Fruit fly (Drosophila melanogaster) whole organism, embryonic: ENCODE results near the gene bmm.
A peak's percentile ranks its signal among the peaks of the same experiment; 100 is the strongest.

Experiments used
- Atf-2 ChIP-seq: fragments of 200-800 bp; sonication (Bioruptor generic); optimal IDR thresholded peaks from 2 replicates; lab custom pipeline; 2016; ENCODE audit warnings: missing biosample characterization, missing genetic modification characterization
- Bdp1 ChIP-seq: fragments of 200-800 bp; sonication (Bioruptor generic); optimal IDR thresholded peaks from 3 replicates; lab custom pipeline; 2016; ENCODE audit warnings: missing biosample characterization, missing genetic modification characterization
- CG12236 ChIP-seq: fragments of 200-800 bp; sonication (Bioruptor generic); optimal IDR thresholded peaks from 2 replicates; lab custom pipeline; 2016; ENCODE audit warnings: missing biosample characterization, missing genetic modification characterization
- CG12769 ChIP-seq: fragments of 200-800 bp; sonication (Bioruptor generic); optimal IDR thresholded peaks from 2 replicates; lab custom pipeline; 2019; ENCODE audit warnings: missing biosample characterization, mild to moderate bottlenecking, missing genetic modification characterization, moderate library complexity
- CG13123 ChIP-seq: fragments of 200-800 bp; sonication (Bioruptor generic); optimal IDR thresholded peaks from 2 replicates; lab custom pipeline; 2016; ENCODE audit warnings: missing biosample characterization, missing genetic modification characterization
- CG14667 ChIP-seq: fragments of 200-800 bp; sonication (Bioruptor generic); IDR thresholded peaks from 2 replicates; pipeline ENCODE4 v1.3.6; 2022; ENCODE audit warnings: missing biosample characterization, missing genetic modification characterization
- CG17359 ChIP-seq: fragments of 200-800 bp; sonication (Bioruptor generic); optimal IDR thresholded peaks from 3 replicates; lab custom pipeline; 2018; ENCODE audit warnings: missing biosample characterization, mild to moderate bottlenecking, missing genetic modification characterization, moderate library complexity
- CG31388 ChIP-seq: fragments of 200-800 bp; sonication (Bioruptor generic); optimal IDR thresholded peaks from 2 replicates; lab custom pipeline; 2016; ENCODE audit warnings: missing biosample characterization, missing genetic modification characterization
- CG32532 ChIP-seq: fragments of 200-800 bp; sonication (Bioruptor generic); IDR thresholded peaks from 2 replicates; pipeline ENCODE4 v1.3.6; 2022; ENCODE audit warnings: missing biosample characterization, missing genetic modification characterization
- CG3281 ChIP-seq: fragments of 200-800 bp; sonication (Bioruptor generic); optimal IDR thresholded peaks from 3 replicates; lab custom pipeline; 2017; ENCODE audit warnings: missing biosample characterization, mild to moderate bottlenecking, missing genetic modification characterization
- CG34376 ChIP-seq: fragments of 200-800 bp; sonication (Bioruptor generic); optimal IDR thresholded peaks from 2 replicates; lab custom pipeline; 2018; ENCODE audit warnings: missing biosample characterization, mild to moderate bottlenecking, missing genetic modification characterization
- CG3726 ChIP-seq: fragments of 200-800 bp; sonication (Bioruptor generic); IDR thresholded peaks from 3 replicates; pipeline ENCODE4, ENCODE4 v1.3.6; 2022; ENCODE audit warnings: missing biosample characterization, missing genetic modification characterization
- CG5953 ChIP-seq: fragments of 200-800 bp; sonication (Bioruptor generic); IDR thresholded peaks from 2 replicates; pipeline ENCODE4 v1.3.6; 2022; ENCODE audit warnings: missing biosample characterization, missing genetic modification characterization
- CG7839 ChIP-seq: fragments of 200-800 bp; sonication (Bioruptor generic); optimal IDR thresholded peaks from 3 replicates; lab custom pipeline; 2018; ENCODE audit warnings: missing biosample characterization, mild to moderate bottlenecking, missing genetic modification characterization, moderate library complexity
- CG9215 ChIP-seq: fragments of 200-800 bp; sonication (Bioruptor generic); IDR thresholded peaks from 2 replicates; pipeline ENCODE4 v1.3.6; 2022; ENCODE audit warnings: missing biosample characterization, missing genetic modification characterization
- CG9609 ChIP-seq: fragments of 200-800 bp; sonication (Bioruptor generic); optimal IDR thresholded peaks from 3 replicates; lab custom pipeline; 2016; ENCODE audit warnings: missing biosample characterization, missing genetic modification characterization
- CG9727 ChIP-seq: fragments of 200-800 bp; sonication (Bioruptor generic); optimal IDR thresholded peaks from 3 replicates; lab custom pipeline; 2017; ENCODE audit warnings: missing biosample characterization, mild to moderate bottlenecking, missing genetic modification characterization
- CG9817 ChIP-seq: fragments of 200-800 bp; sonication (Bioruptor generic); optimal IDR thresholded peaks from 2 replicates; lab custom pipeline; 2018; ENCODE audit warnings: missing biosample characterization, mild to moderate bottlenecking, missing genetic modification characterization, moderate library complexity
- Dfd ChIP-seq, 2 experiments: fragments of >200 bp; optimal IDR thresholded peaks; 2 replicates each; lab custom pipeline; 2017; ENCODE audit warnings: missing biosample characterization in 2 of 2, missing genetic modification characterization in 2 of 2
- Gug ChIP-seq: fragments of 200-800 bp; sonication (Bioruptor generic); IDR thresholded peaks from 4 replicates; pipeline ENCODE4 v1.3.6; 2022; ENCODE audit warnings: missing biosample characterization, missing genetic modification characterization
- Hmx ChIP-seq: fragments of 200-800 bp; sonication (Bioruptor generic); optimal IDR thresholded peaks from 2 replicates; lab custom pipeline; 2016; ENCODE audit warnings: missing biosample characterization, missing genetic modification characterization
- Lpt ChIP-seq: fragments of >200 bp; optimal IDR thresholded peaks from 2 replicates; lab custom pipeline; 2018; ENCODE audit warnings: missing biosample characterization, missing genetic modification characterization
- Med ChIP-seq: fragments of 200-800 bp; sonication (Bioruptor generic); peaks from one replicate; lab custom pipeline; 2016; ENCODE audit warnings: missing biosample characterization, missing genetic modification characterization, mild to moderate bottlenecking, inconsistent platforms, moderate library complexity
- Nf-YB ChIP-seq: fragments of 200-800 bp; sonication (Bioruptor generic); optimal IDR thresholded peaks from 3 replicates; lab custom pipeline; 2019; ENCODE audit warnings: missing biosample characterization, mild to moderate bottlenecking, missing genetic modification characterization, moderate library complexity
- Opbp ChIP-seq: fragments of 200-800 bp; sonication (Bioruptor generic); IDR thresholded peaks from 3 replicates; pipeline ENCODE4 v1.3.6; 2022; ENCODE audit warnings: missing biosample characterization, missing genetic modification characterization; ENCODE audit not compliant: partially characterized antibody
- Ssrp ChIP-seq: fragments of 200-800 bp; sonication (Bioruptor generic); optimal IDR thresholded peaks from 2 replicates; lab custom pipeline; 2018; ENCODE audit warnings: missing biosample characterization, mild to moderate bottlenecking, missing genetic modification characterization, moderate library complexity
- Xbp1 ChIP-seq: fragments of 200-800 bp; sonication (Bioruptor generic); optimal IDR thresholded peaks from 3 replicates; lab custom pipeline; 2016; ENCODE audit warnings: missing biosample characterization, mild to moderate bottlenecking, missing genetic modification characterization
- bsh ChIP-seq, 2 experiments: fragments of 200-800 bp; sonication (Bioruptor generic); optimal IDR thresholded peaks; 2 replicates each; lab custom pipeline; 2017 to 2018; ENCODE audit warnings: mild to moderate bottlenecking in 2 of 2, missing biosample characterization in 2 of 2, missing genetic modification characterization in 2 of 2, moderate library complexity in 1 of 2
- exex ChIP-seq: fragments of 200-800 bp; sonication (Bioruptor generic); optimal IDR thresholded peaks from 4 replicates; lab custom pipeline; 2018; ENCODE audit warnings: missing biosample characterization, mild to moderate bottlenecking, missing genetic modification characterization, moderate library complexity
- fu2 ChIP-seq: fragments of 200-800 bp; sonication (Bioruptor generic); optimal IDR thresholded peaks from 2 replicates; lab custom pipeline; 2016; ENCODE audit warnings: missing biosample characterization, missing genetic modification characterization
- gfzf ChIP-seq: fragments of 200-800 bp; sonication (Bioruptor generic); optimal IDR thresholded peaks from 2 replicates; lab custom pipeline; 2016; ENCODE audit warnings: missing biosample characterization, mild to moderate bottlenecking, missing genetic modification characterization, moderate library complexity
- hkb ChIP-seq, 2 experiments: fragments of 200-800 bp in 1 of 2; fragments of >200 bp in 1 of 2; sonication (Bioruptor generic) in 1 of 2; IDR thresholded peaks in 1 of 2; optimal IDR thresholded peaks in 1 of 2; 2 replicates each; pipeline versions ENCODE4 v1.3.6 to Lab custom; 2017 to 2022; ENCODE audit warnings: missing biosample characterization in 1 of 2, missing genetic modification characterization in 1 of 2
- nerfin-1 ChIP-seq: fragments of 200-800 bp; sonication (Bioruptor generic); optimal IDR thresholded peaks from 3 replicates; lab custom pipeline; 2019; ENCODE audit warnings: missing biosample characterization, mild to moderate bottlenecking, missing genetic modification characterization, moderate library complexity
- nmo ChIP-seq: fragments of 200-800 bp; sonication (Bioruptor generic); optimal IDR thresholded peaks from 2 replicates; lab custom pipeline; 2018; ENCODE audit warnings: missing biosample characterization, mild to moderate bottlenecking, missing genetic modification characterization, moderate library complexity
- odd ChIP-seq: fragments of 200-800 bp; sonication (Bioruptor generic); optimal IDR thresholded peaks from 2 replicates; lab custom pipeline; 2017; ENCODE audit warnings: missing biosample characterization, mild to moderate bottlenecking, missing genetic modification characterization
- p53 ChIP-seq: fragments of 200-800 bp; sonication (Bioruptor generic); optimal IDR thresholded peaks from 2 replicates; lab custom pipeline; 2016; ENCODE audit warnings: missing biosample characterization, missing genetic modification characterization
- pan ChIP-seq, 4 experiments: fragments of >200 bp in 3 of 4; fragments of 200-800 bp in 1 of 4; sonication (Bioruptor generic) in 1 of 4; optimal IDR thresholded peaks in 3 of 4; IDR thresholded peaks in 1 of 4; 2 replicates each; pipeline versions ENCODE4 v1.3.6 to Lab custom; 2017 to 2022; ENCODE audit warnings: missing biosample characterization in 2 of 4, missing genetic modification characterization in 2 of 4, mixed read lengths in 1 of 4
- pho ChIP-seq: fragments of 200-800 bp; sonication (Bioruptor generic); optimal IDR thresholded peaks from 2 replicates; lab custom pipeline; 2016; ENCODE audit warnings: missing biosample characterization, missing genetic modification characterization
- pum ChIP-seq: fragments of 200-800 bp; sonication (Bioruptor generic); optimal IDR thresholded peaks from 2 replicates; lab custom pipeline; 2016; ENCODE audit warnings: missing biosample characterization, missing genetic modification characterization
- ranshi ChIP-seq: fragments of 200-800 bp; sonication (Bioruptor generic); IDR thresholded peaks from 2 replicates; pipeline ENCODE4 v1.3.6; 2022; ENCODE audit warnings: missing biosample characterization, missing genetic modification characterization
- sens ChIP-seq: fragments of 200-800 bp; sonication (Bioruptor generic); peaks from one replicate; lab custom pipeline; 2016; ENCODE audit warnings: missing biosample characterization, missing genetic modification characterization
- sisA ChIP-seq: fragments of 200-800 bp; sonication (Bioruptor generic); IDR thresholded peaks from 2 replicates; pipeline ENCODE4 v1.3.6; 2022; ENCODE audit warnings: missing biosample characterization, missing genetic modification characterization
- slbo ChIP-seq: fragments of 200-800 bp; sonication (Bioruptor generic); IDR thresholded peaks from 2 replicates; pipeline ENCODE4 v1.3.6; 2022; ENCODE audit warnings: missing biosample characterization, missing genetic modification characterization
- sna ChIP-seq: fragments of 200-800 bp; sonication (Bioruptor generic); IDR thresholded peaks from 2 replicates; pipeline ENCODE4 v1.3.6; 2022; ENCODE audit warnings: missing biosample characterization, missing genetic modification characterization; ENCODE audit not compliant: partially characterized antibody
- sob ChIP-seq: fragments of 200-800 bp; sonication (Bioruptor generic); IDR thresholded peaks from 2 replicates; pipeline ENCODE4 v1.3.6; 2022; ENCODE audit warnings: missing biosample characterization, missing genetic modification characterization
- ssp ChIP-seq: fragments of 200-800 bp; sonication (Bioruptor generic); IDR thresholded peaks from 2 replicates; pipeline ENCODE4 v1.3.6; 2022; ENCODE audit warnings: missing biosample characterization, missing genetic modification characterization
- twi ChIP-seq: fragments of 200-800 bp; optimal IDR thresholded peaks from 2 replicates; lab custom pipeline; 2019; ENCODE audit warnings: missing biosample characterization, mild to moderate bottlenecking, missing genetic modification characterization, moderate library complexity

bmm gene

dm6 chr3L:14761837-14762785 lies 24.1 kb downstream of the bmm start, which contains the start of the genes Tsen34 and Mgat4a (continued):
- TF ChIP-seq nerfin-1 = no peak
- no peak for TF ChIP-seq CG3726 (GFP tag; lab: Robert Waterston, UW)
- no peak for TF ChIP-seq hkb (optimal IDR thresholded peaks at IDR 0.05; lab: Kevin White, UChicago)
- TF ChIP-seq hkb (GFP tag; IDR thresholded peaks at IDR 0.05; lab: Robert Waterston, UW) = 0 out of 2 replicates have a peak, but pooled peaks have one; percentile 28
- TF ChIP-seq exex = no peak
- TF ChIP-seq Bdp1 (GFP tag; lab: Kevin White, UChicago) = peak; percentile 19
- TF ChIP-seq CG9215 (GFP tag; lab: Robert Waterston, UW) = no peak; the same call in 1 of the 2 replicates
- no peak for TF ChIP-seq twi (tag; lab: Kevin White, UChicago)
- TF ChIP-seq CG3281 (GFP tag; lab: Kevin White, UChicago) = peak; percentile 78
- no peak for TF ChIP-seq Dfd (GFP tag; optimal IDR thresholded peaks at IDR 0.05; lab: Kevin White, UChicago)
- TF ChIP-seq sob (GFP tag; lab: Robert Waterston, UW) = peak; percentile 72
- no peak for TF ChIP-seq sisA (GFP tag; lab: Robert Waterston, UW)
- TF ChIP-seq odd (GFP tag; lab: Kevin White, UChicago) = no peak
- peak; percentile 67 for TF ChIP-seq CG34376 (GFP tag; lab: Kevin White, UChicago)
- TF ChIP-seq sens (GFP tag; lab: Kevin White, UChicago) = peak; percentile 86
- TF ChIP-seq CG32532 = peak; percentile 54; the same call in 1 of the 2 replicates
- TF ChIP-seq CG17359 (tag; lab: Kevin White, UChicago) = no peak
- TF ChIP-seq CG9817 (tag; lab: Kevin White, UChicago) = peak; percentile 22
- TF ChIP-seq CG12236 (GFP tag; lab: Kevin White, UChicago) = no peak
- peak; percentile 59 for TF ChIP-seq slbo (GFP tag; lab: Robert Waterston, UW)
- TF ChIP-seq ranshi = no peak; the same call in 1 of the 2 replicates
- no peak for TF ChIP-seq CG12769 (tag; lab: Kevin White, UChicago)
- no peak for TF ChIP-seq fu2 (GFP tag; lab: Kevin White, UChicago)
- TF ChIP-seq CG31388 (GFP tag; lab: Kevin White, UChicago) = no peak
- no peak for TF ChIP-seq Atf-2 (GFP tag; lab: Kevin White, UChicago)
- peak; percentile 23 for TF ChIP-seq CG9609 (GFP tag; lab: Kevin White, UChicago)
- TF ChIP-seq nmo (GFP tag; lab: Kevin White, UChicago) = no peak
- peak; percentile 2 for TF ChIP-seq pum (GFP tag; lab: Kevin White, UChicago)
- no peak for TF ChIP-seq Gug (GFP tag; lab: Robert Waterston, UW)
- no peak for TF ChIP-seq Ssrp (tag; lab: Kevin White, UChicago)
- TF ChIP-seq ssp = no peak; the same call in 1 of the 2 replicates
- TF ChIP-seq Nf-YB = no peak
- TF ChIP-seq CG9727 (GFP tag; lab: Kevin White, UChicago) = peak; percentile 50
- no peak for TF ChIP-seq Hmx (GFP tag; lab: Kevin White, UChicago)
- no peak for TF ChIP-seq Lpt
- TF ChIP-seq Med (GFP tag; lab: Kevin White, UChicago) = peak; percentile 96
- TF ChIP-seq Opbp (GFP tag; lab: Robert Waterston, UW) = peak; percentile 74; the same call in 2 of the 3 replicates
- TF ChIP-seq p53 = no peak
- peak; percentile 66 for TF ChIP-seq pho (GFP tag; lab: Kevin White, UChicago)
- peak; percentile 34 for TF ChIP-seq gfzf (GFP tag; lab: Kevin White, UChicago)
- TF ChIP-seq pan (optimal IDR thresholded peaks at IDR 0.05; lab: Kevin White, UChicago) = no peak
- peak in 1 of 2 experiments; percentile 24 for TF ChIP-seq pan (GFP tag; optimal IDR thresholded peaks at IDR 0.05 in 1 of 2, IDR thresholded peaks at IDR 0.05 in 1 of 2)
- TF ChIP-seq CG14667 = no peak
- no peak for TF ChIP-seq CG5953 (GFP tag; lab: Robert Waterston, UW)
- TF ChIP-seq sna (GFP tag; lab: Robert Waterston, UW) = 0 out of 2 replicates have a peak, but pooled peaks have one; percentile 28
- TF ChIP-seq CG7839 = no peak
- TF ChIP-seq Xbp1 (GFP tag; lab: Kevin White, UChicago) = no peak
- TF ChIP-seq CG13123 (GFP tag; lab: Kevin White, UChicago) = no peak
- no peak for TF ChIP-seq bsh (GFP tag; optimal IDR thresholded peaks at IDR 0.05; lab: Kevin White, UChicago)
